Fruit fly (Drosophila melanogaster): ENCODE measurements around the gene CG17328.

The CG17328 gene

DNA sequence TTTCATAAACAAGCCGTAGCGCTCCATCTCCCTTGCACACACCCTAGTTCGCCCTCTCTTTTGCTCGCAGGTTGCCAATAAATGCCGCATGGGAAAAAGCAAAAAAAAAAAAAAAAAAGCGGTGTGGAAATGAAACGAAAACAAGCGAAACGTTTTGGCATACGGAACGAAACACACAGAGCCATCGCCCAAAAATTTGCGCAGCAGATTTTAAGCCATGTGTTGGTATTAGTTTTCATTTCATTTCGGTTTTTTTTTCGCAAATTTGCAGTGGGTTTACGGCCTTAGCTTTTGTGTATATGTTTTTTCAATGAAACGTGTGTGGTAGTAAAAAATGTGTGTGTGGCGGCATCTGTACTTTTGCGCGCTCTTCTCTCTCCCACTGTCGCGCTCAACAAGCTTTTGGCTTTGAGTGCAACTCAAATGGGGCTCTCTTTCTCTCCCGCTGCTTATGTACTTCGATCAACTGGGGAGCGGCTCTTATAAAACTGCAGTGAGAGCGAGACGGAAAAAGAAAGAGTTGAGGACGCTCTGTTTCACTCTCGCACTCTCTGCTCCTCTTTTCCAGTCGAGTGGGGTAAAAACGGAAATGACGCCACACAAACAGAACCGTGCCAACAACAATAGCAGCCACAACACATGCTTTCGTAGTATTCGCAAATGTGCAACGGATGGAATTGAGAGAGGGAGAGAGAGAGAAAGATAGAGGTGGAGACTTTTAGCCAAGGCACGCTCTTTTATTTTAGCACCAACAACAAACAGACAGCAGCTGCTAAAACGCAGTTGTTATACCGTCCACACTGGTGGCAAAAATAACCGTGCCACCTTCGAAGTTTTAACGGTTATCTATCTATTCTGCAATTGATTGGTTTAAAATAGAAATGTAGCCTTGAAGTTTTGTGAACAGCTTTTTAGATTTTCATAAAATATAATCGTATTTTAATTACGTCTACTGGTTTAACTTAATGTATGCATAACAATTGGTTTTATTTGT, 15.1 kb upstream of the CG17328 start (continued):
- TF ChIP-seq CG2678 (tag; optimal IDR thresholded peaks at IDR 0.05) (peak; percentile 74), scrt (GFP tag; optimal IDR thresholded peaks at IDR 0.05) (peak; percentile 70), CG8281 (tag; optimal IDR thresholded peaks at IDR 0.05) (peak; percentile 40), btn (GFP tag; optimal IDR thresholded peaks at IDR 0.05) (no peak), al (GFP tag; IDR thresholded peaks at IDR 0.05) (no peak), crc (GFP tag; optimal IDR thresholded peaks at IDR 0.05) (no peak), fd96Cb (tag; optimal IDR thresholded peaks at IDR 0.05) (peak; percentile 24), exex (tag; optimal IDR thresholded peaks at IDR 0.05) (peak; percentile 51), Atf3 (GFP tag; optimal IDR thresholded peaks at IDR 0.05) (no peak), CG4730 (GFP tag; IDR thresholded peaks at IDR 0.05) (no peak), CG12391 (tag; optimal IDR thresholded peaks at IDR 0.05) (peak; percentile 56), schlank (tag; optimal IDR thresholded peaks at IDR 0.05) (peak; percentile 47), ATbp (GFP tag; optimal IDR thresholded peaks at IDR 0.05) (peak; percentile 52), CG6813 (GFP tag; optimal IDR thresholded peaks at IDR 0.05) (peak; percentile 77), jing (GFP tag; optimal IDR thresholded peaks at IDR 0.05) (no peak), org-1 (GFP tag; optimal IDR thresholded peaks at IDR 0.05) (peak; percentile 52), CG42726 (GFP tag; IDR thresholded peaks at IDR 0.05; ENCODE audit: partially characterized antibody) (no peak), CG14860 (GFP tag; IDR thresholded peaks at IDR 0.05; ENCODE audit: partially characterized antibody) (no peak), dpn (GFP tag; optimal IDR thresholded peaks at IDR 0.05) (peak; percentile 56 to 63), cwo (GFP tag; optimal IDR thresholded peaks at IDR 0.05) (peak; percentile 72), sqz (GFP tag; optimal IDR thresholded peaks at IDR 0.05) (peak; percentile 93), C15 (GFP tag; IDR thresholded peaks at IDR 0.05) (no peak), CG7987 (GFP tag; optimal IDR thresholded peaks at IDR 0.05) (peak; percentile 72), CG1647 (GFP tag; optimal IDR thresholded peaks at IDR 0.05) (peak; percentile 0), CG6272 (GFP tag; IDR thresholded peaks at IDR 0.05) (no peak), Camta (GFP tag; optimal IDR thresholded peaks at IDR 0.05) (peak; percentile 34), Gug (GFP tag; IDR thresholded peaks at IDR 0.05) (0 out of 4 replicates have a peak, but pooled peaks have one; percentile 5), CG10267 (tag; optimal IDR thresholded peaks at IDR 0.05) (no peak), CG13287 (GFP tag; IDR thresholded peaks at IDR 0.05; ENCODE audit: partially characterized antibody) (no peak), CG8290 (GFP tag; optimal IDR thresholded peaks at IDR 0.05) (no peak), CG8290 (tag; optimal IDR thresholded peaks at IDR 0.05) (peak in 1 of 2 experiments; percentile 66), Tbp (GFP tag; optimal IDR thresholded peaks at IDR 0.05) (no peak), maf-S (GFP tag; optimal IDR thresholded peaks at IDR 0.05) (peak; percentile 8), kay (GFP tag; optimal IDR thresholded peaks at IDR 0.05) (no peak), eyg (GFP tag; optimal IDR thresholded peaks at IDR 0.05) (peak; percentile 2), otp (GFP tag; IDR thresholded peaks at IDR 0.05) (no peak), odd (GFP tag; optimal IDR thresholded peaks at IDR 0.05) (peak; percentile 56), Kr (GFP tag; optimal IDR thresholded peaks at IDR 0.05) (peak; percentile 96), CG9727 (GFP tag; optimal IDR thresholded peaks at IDR 0.05) (peak; percentile 45), CG11085 (GFP tag; IDR thresholded peaks at IDR 0.05) (no peak), CG15601 (tag; optimal IDR thresholded peaks at IDR 0.05) (peak; percentile 0), CG10321 (GFP tag; IDR thresholded peaks at IDR 0.05) (no peak), NC2α (GFP tag; optimal IDR thresholded peaks at IDR 0.05) (no peak), kni (GFP tag; optimal IDR thresholded peaks at IDR 0.05) (peak; percentile 84), danr (GFP tag; IDR thresholded peaks at IDR 0.05) (no peak), ap (GFP tag; IDR thresholded peaks at IDR 0.05) (no peak), Rx (GFP tag; IDR thresholded peaks at IDR 0.05) (no peak), ham (GFP tag; IDR thresholded peaks at IDR 0.05) (no peak), E2f1 (GFP tag; IDR thresholded peaks at IDR 0.05) (no peak)

All from whole organism, embryonic.